Worm (Caenorhabditis elegans): ENCODE results near the gene C02D5.2.

C02D5.2 gene

DNA sequence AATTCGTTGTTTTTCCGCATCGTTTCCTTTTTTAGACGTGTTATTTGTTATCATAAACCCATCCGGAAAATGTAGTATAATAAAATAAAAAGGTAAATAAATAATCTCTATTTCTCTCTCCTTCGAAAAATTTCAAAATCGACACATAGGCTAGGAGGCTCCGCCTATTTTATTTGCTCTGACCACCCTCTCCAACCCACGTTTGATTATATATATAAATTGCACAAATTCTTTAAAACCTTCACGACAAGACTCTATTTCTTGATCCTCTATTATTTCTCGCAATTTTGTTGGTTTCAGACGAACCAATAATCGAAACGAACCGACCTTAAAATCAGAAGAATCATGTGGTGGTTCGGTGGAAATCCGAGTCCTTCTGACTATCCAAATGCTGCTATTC, 23.7 kb downstream of the C02D5.2 start, which contains the start of gene doxa-1:
Gene doxa-1, plus strand, starts transcription at position 301 of the 400 bp plus-strand sequence.
- TF ChIP-seq nhr-237 (tag; optimal IDR thresholded peaks at IDR 0.05) (no peak), sdz-12 (GFP tag; optimal IDR thresholded peaks at IDR 0.05) (no peak), unc-62 (GFP tag; optimal IDR thresholded peaks at IDR 0.05 in 1 of 2) (peak in 1 of 2 experiments; percentile 87), unc-62 (tag; optimal IDR thresholded peaks at IDR 0.05) (no peak), ztf-11 (tag; optimal IDR thresholded peaks at IDR 0.05) (no peak), aha-1 (tag) (peak; percentile 11), D1046.2 (GFP tag; IDR thresholded peaks at IDR 0.05) (no peak), ceh-32 (tag; optimal IDR thresholded peaks at IDR 0.05; ENCODE audit: poor library complexity) (no peak), lin-38 (GFP tag; IDR thresholded peaks at IDR 0.05) (no peak), ZK337.2 (GFP tag; IDR thresholded peaks at IDR 0.05) (no peak)

DNA sequence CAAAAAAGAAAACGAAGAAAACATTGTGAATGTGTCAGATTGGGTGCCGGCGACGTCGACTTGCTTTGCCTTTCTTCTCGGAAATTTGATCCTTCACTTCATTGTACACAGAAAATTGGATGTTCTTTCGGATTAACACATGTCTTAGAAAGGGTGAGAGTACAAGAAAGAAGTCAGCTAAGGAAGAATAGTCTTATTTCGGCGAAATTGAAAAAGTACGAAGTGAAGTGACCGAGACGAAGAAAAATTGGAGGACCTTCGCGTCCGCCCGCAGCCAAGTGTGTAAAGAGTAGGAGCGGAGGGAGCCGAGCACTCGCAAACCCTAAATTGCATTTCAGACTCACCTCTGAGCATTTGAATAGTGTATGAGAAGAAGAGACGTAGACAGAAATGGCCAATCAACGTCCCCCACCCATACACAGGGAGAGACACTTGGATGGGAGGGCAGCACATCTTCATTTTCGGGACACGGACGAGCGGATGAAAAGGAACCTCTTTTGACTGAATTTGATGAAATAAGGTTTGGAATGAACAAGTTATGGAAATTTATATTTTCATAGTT, 31.5 kb downstream of the C02D5.2 start, which contains the start of gene glr-1:
Gene glr-1, minus strand, starts transcription at position 51 of the 562 bp plus-strand sequence.
- peak; percentile 91 for TF ChIP-seq aha-1 (tag)
- no peak for TF ChIP-seq lin-13 (GFP tag; optimal IDR thresholded peaks at IDR 0.05)
- TF ChIP-seq hlh-11 (tag; optimal IDR thresholded peaks at IDR 0.05), result no peak
- TF ChIP-seq ctbp-1 (GFP tag; IDR thresholded peaks at IDR 0.05), result 0 out of 2 replicates have a peak, but pooled peaks have one; percentile 25
- TF ChIP-seq fkh-10 (GFP tag; optimal IDR thresholded peaks at IDR 0.05), result peak; percentile 92

DNA sequence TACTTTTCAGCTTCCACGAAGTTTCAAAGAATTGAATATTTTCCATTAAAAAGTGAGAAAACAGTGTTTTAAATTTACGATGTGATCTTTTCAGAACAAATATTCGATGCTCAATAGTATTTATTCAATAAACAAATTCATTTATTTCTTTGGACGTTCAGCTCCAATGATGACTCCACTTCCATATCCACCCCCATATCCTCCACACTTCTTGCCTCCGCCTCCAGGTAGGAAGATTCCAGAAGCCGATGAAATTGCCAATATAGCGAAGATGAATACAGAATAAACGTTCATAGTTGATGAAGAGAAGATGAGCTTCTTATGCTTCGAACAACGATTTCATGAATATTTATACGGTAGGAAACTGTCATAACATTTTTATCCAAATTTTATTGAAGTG, 32.1 kb downstream of the C02D5.2 start, which contains the start of gene fip-3:
Gene fip-3, minus strand, starts transcription at position 294 of the 400 bp plus-strand sequence.
- TF ChIP-seq lim-7 (GFP tag; IDR thresholded peaks at IDR 0.05), result no peak
- no peak for TF ChIP-seq ceh-82 (tag; optimal IDR thresholded peaks at IDR 0.05)
- peak in 1 of 2 experiments; percentile 94 for TF ChIP-seq unc-62 (GFP tag; optimal IDR thresholded peaks at IDR 0.05 in 1 of 2)
- TF ChIP-seq unc-62 (tag; optimal IDR thresholded peaks at IDR 0.05), result no peak
- TF ChIP-seq unc-39 (tag; optimal IDR thresholded peaks at IDR 0.05), result no peak

DNA sequence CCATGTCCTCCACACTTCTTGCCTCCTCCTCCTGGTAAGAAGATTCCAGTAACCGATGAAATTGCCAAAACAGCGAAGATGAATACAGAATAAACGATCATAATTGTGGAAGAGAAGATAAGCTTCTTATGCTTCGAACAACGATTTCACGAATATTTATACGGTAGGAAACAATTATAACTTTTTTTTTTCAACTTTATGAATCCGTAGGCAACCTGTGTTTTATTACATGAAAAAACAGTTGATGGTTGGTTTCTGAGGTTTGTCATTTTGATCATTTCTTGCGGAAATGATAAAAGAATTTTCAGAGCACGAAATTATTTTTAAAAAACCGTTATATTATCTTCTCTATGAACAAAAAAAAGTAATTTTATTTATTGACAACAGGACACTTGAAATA, 33.7 kb downstream of the C02D5.2 start, which contains the start of gene fipr-16:
Gene fipr-16, minus strand, starts transcription at position 101 of the 400 bp plus-strand sequence.
- TF ChIP-seq T20F7.1 (GFP tag; optimal IDR thresholded peaks at IDR 0.05) (no peak), nhr-11 (tag; optimal IDR thresholded peaks at IDR 0.05) (no peak), lin-1 (GFP tag; IDR thresholded peaks at IDR 0.05) (no peak), egl-43 (GFP tag; IDR thresholded peaks at IDR 0.05) (no peak), tra-1 (GFP tag; IDR thresholded peaks at IDR 0.05) (no peak), mes-2 (tag; optimal IDR thresholded peaks at IDR 0.05; ENCODE audit: poor library complexity, severe bottlenecking) (no peak), ceh-62 (tag; optimal IDR thresholded peaks at IDR 0.05) (no peak), aha-1 (tag) (no peak), zfp-2 (tag; optimal IDR thresholded peaks at IDR 0.05) (no peak), mdl-1 (tag; optimal IDR thresholded peaks at IDR 0.05) (no peak), lin-39 (tag; optimal IDR thresholded peaks at IDR 0.05) (no peak), zfp-3 (GFP tag; conservative IDR thresholded peaks at IDR 0.05) (no peak), Y48G9A.11 (GFP tag; IDR thresholded peaks at IDR 0.05) (no peak), duxl-1 (tag; optimal IDR thresholded peaks at IDR 0.05; ENCODE audit: poor library complexity) (no peak), fos-1 (tag; optimal IDR thresholded peaks at IDR 0.05) (no peak)

DNA sequence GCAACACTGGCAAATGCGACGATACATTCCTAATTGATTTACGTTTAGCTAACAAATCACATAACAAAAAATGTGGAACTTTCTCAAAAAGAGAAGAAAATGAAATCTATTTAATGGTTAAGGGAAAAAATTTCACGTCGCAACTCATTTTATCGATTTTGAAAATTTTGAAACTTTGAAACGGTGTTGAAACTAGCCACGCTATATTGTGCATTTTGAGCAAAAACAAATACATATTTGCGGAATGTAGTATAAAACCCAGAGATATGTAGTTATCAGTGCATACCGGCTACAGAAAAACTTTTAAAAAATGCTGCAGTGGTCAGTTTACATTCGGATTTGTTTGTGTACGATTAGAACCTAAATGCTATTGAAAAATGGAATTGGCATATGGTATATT, 36.5 kb downstream of the C02D5.2 start, which contains the start of gene C06E1.7:
Gene C06E1.7, minus strand, starts transcription at position 101 of the 400 bp plus-strand sequence.
- no peak for TF ChIP-seq lim-7 (GFP tag; IDR thresholded peaks at IDR 0.05)
- TF ChIP-seq zfp-2 (tag; optimal IDR thresholded peaks at IDR 0.05), result no peak
- no peak for TF ChIP-seq ZK337.2 (GFP tag; IDR thresholded peaks at IDR 0.05)
- TF ChIP-seq zip-2 (tag; optimal IDR thresholded peaks at IDR 0.05), result no peak

Data from whole organism, L4 larva.